Worm (Caenorhabditis elegans) whole organism, L4/young adult: ENCODE data around the gene irld-25.
"Not testable (repeated sequence)": the region's sequence is repeated elsewhere in the genome, so short reads cannot be mapped to it uniquely, and the experiment has no call there.

ENCODE experiments used
- W03F9.2 ChIP-seq: fragments of 150-350 bp; optimal IDR thresholded peaks from 2 replicates; lab custom pipeline; 2014; ENCODE audit warnings: missing biosample characterization, missing genetic modification characterization
- dao-5 ChIP-seq: sonication (generic microtip); optimal IDR thresholded peaks from 2 replicates; lab custom pipeline; 2016; ENCODE audit warnings: missing genotype, missing genetic modification characterization, moderate library complexity, missing compliant biosample characterization
- him-1 ChIP-seq: sonication (generic microtip); optimal IDR thresholded peaks from 2 replicates; lab custom pipeline; 2016; ENCODE audit warnings: missing genotype, missing genetic modification reagents, missing genetic modification characterization, missing compliant biosample characterization

irld-25 gene

DNA sequence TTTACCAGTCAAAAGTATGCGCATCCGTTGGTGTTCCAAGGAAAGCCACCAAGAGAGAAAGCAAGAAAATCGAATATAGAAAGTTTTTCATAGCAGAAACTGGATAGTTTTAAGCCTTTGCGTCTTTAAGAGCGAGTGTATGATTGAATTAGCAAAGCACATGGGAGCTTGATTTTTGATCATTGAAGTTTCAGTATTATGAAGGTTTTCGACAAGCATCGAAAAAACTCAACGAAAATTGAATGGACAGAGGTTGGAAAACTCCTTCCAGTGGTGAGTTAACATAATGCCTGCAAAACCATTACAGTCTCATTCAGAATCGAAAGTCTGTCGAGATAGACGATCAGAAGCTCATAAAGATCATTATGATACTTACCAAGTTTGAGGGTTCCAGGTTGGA, 27.5 kb upstream of the irld-25 start, which contains the start of gene Y75B12B.13:
TSS of gene Y75B12B.13 (minus strand) at position 101 of the 400 bp plus-strand sequence.
- TF ChIP-seq W03F9.2: no peak
- no peak for TF ChIP-seq him-1
- TF ChIP-seq dao-5 (tag; lab: Kevin White, UChicago): no peak

DNA sequence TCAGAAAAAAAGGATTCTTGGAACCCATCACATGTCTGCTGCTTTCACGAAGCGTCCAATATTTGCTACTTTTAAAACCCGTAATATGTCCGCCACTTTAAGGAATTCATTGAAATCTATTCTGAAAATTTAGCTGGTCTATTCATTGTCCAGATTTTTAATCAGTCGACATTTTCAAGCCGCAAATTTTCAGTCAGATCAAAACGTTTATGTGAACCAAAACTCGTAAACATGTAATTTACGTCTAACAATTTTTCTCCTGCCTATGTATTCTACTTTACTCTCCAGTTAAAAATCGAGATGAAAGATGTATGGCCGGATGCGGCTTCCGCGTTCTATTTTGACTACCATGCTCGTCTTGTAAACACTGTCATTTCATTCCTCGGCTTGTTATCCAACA, 23.5 kb upstream of the irld-25 start, which contains the start of gene srw-1:
TSS of gene srw-1 (plus strand) at position 301 of the 400 bp plus-strand sequence.
- TF ChIP-seq dao-5 (tag; lab: Kevin White, UChicago): no peak
- TF ChIP-seq W03F9.2: no peak
- TF ChIP-seq him-1: no peak

DNA sequence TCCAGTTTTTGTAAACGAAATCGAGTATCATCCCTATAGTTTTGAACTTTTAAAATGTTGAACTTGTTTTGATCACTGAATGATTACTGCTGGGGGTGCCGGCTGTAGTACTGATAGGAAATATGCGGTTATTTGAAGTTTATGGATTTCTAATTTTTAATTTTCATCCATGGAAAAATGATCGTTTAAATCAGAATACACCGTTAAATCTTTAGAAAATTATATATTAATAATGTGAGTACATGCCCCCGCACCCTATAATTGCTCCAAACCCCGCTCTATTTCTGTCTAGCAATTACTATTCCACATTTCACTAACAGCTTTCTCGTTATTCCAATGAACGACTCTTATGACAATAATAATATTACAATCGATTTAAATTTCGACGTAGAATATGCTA, 21.7 kb upstream of the irld-25 start, which contains the start of gene Y75B12B.10:
TSS of gene Y75B12B.10 (plus strand) at position 301 of the 400 bp plus-strand sequence.
- TF ChIP-seq W03F9.2: no peak
- TF ChIP-seq him-1: no peak
- TF ChIP-seq dao-5 (tag; lab: Kevin White, UChicago): no peak

DNA sequence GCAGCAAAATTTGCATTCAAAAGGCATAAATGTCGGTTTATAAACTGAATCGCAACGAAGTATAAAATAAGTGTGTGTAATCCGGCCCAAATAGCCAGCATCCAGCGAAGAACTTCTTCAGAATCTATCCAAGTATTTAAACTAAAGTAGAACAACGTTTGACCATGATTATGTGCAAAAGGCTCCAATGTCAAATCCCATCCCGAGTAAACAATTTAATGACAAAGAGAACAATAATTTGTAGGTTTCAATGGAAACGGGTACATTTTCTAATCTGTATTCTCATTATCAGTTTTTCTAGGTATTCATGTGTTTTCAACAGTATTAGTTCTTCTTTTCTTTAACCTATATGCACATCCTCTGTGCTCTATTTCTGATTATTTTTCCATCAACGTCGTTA, 13.7 kb upstream of the irld-25 start, which contains the start of gene C41G6.12:
TSS of gene C41G6.12 (minus strand) at position 101 of the 400 bp plus-strand sequence.
- not testable (repeated sequence) for TF ChIP-seq W03F9.2; dao-5 (tag; lab: Kevin White, UChicago); him-1

DNA sequence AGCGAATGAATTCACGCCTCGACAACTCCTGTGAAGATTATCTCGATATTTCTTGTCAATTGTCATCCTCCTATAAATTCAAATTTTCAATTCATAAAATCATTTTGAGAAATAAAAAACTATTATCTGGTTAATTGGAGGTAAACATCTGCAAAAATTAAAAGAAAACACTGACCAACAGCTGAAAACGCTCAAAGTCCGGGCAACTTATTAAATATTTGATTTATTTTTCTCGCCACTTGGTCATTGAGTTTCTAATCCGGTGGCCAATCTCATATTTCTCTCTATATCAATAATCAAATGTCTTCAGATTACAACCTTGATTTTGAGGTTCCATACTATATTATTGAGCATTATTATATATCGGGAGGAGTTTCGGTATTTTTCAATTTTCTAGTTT, 9.6 kb upstream of the irld-25 start, which contains the start of gene sri-24:
TSS of gene sri-24 (plus strand) at position 301 of the 400 bp plus-strand sequence.
- not testable (repeated sequence) for TF ChIP-seq him-1; W03F9.2; dao-5 (tag; lab: Kevin White, UChicago)

DNA sequence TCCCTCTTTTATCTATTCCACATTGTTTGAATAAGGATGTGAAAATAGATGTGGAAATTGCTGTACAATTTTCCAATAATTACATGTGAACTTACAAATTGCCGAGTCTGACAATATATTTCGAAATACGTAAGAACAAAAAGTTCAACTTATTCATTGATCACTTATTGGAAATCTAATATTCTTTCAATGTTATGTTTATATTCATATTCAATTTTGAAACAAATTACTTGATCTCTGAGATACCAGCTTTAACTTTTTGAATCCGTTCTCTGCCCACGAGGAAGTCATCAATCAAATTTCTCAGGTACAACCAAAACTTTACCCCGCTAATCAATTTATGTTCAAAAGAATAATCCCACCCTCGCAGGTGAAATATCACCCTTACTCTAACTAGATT, 6.3 kb upstream of the irld-25 start, which contains the start of gene sri-26:
TSS of gene sri-26 (plus strand) at position 301 of the 400 bp plus-strand sequence.
- not testable (repeated sequence) for TF ChIP-seq dao-5 (tag; lab: Kevin White, UChicago); W03F9.2; him-1

DNA sequence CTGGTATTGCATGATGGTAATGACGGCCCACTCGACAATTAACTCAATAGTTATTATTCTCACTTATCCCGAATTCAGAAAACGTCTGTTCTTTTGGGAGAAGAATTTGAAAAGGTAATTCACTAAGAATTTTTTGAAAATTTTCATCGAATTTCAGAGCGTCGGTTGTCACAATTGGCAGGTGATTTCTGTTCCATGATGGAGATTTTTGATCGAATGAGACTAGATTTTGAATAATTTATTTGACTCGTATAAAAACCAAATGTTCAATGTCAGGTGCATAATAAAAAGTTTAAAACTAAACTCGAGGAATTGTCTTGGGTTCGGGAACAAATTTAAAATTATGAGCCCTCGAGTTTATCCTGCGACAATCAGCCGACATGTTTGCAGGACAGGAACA, 4.7 kb upstream of the irld-25 start, which contains the start of gene sri-25:
TSS of gene sri-25 (plus strand) at position 301 of the 400 bp plus-strand sequence.
- TF ChIP-seq W03F9.2 (no peak), dao-5 (tag; lab: Kevin White, UChicago) (no peak), him-1 (no peak)

DNA sequence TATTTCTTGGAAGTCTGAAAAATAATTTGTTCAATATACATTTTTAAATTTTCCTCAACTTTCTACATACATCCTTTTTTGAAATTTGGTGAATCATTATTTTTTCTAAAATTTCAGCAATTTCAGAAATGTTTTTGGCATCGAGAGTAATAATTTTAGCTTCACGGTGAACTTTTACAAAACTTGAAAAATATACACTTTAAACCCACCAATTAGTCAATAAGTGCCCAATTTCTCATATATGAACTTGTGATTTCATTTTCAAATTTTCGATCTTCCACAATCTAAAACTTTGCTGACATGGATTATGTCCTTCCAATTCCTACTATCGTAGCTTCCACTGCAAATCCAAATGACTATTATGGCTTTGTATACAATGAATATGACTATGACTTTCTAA, 2.2 kb downstream of the irld-25 start, which contains the start of gene srw-24:
TSS of gene srw-24 (plus strand) at position 301 of the 400 bp plus-strand sequence.
- no peak for TF ChIP-seq W03F9.2
- TF ChIP-seq him-1: no peak
- no peak for TF ChIP-seq dao-5 (tag; lab: Kevin White, UChicago)

DNA sequence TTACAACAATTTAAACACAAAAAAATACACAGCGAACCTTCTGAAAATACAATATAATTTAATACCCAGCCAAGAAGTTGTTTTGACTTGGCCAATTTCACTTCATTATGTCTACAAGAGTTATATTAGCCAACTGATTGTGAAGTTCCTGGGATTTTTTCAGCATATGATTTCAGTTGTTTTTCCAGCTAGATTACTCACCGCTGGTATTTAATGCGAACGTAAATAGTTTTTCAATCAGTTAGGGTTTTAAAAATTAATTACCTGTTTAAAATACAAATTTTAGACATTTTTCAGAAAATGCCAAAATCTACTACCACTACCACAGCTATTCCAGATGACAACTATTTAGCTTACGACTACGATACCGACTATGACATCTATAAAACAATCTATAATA, 4.2 kb downstream of the irld-25 start, which contains the start of gene srw-14:
TSS of gene srw-14 (plus strand) at position 301 of the 400 bp plus-strand sequence.
- no peak for TF ChIP-seq W03F9.2
- no peak for TF ChIP-seq him-1
- TF ChIP-seq dao-5 (tag; lab: Kevin White, UChicago): no peak

DNA sequence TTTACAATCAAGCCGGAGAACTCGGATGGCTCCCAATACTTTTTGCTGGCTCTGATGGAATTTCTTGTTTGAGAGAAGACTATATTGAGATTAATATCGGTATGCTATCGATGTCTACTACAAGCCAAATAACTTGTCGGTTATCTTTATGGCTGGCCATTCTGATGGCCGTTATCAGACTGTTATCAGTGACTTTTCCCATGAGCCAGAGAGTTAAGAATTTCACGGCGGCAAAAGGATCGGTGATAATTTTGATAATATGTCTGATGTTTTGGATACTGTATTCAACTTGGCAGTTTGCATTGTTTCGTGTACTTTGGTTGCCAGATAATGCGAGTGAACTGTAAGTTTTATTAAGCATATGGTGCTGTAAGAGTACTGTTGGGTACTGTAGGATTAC, 4.8 kb downstream of the irld-25 start:
- TF ChIP-seq him-1: no peak
- no peak for TF ChIP-seq W03F9.2
- no peak for TF ChIP-seq dao-5 (tag; lab: Kevin White, UChicago)

DNA sequence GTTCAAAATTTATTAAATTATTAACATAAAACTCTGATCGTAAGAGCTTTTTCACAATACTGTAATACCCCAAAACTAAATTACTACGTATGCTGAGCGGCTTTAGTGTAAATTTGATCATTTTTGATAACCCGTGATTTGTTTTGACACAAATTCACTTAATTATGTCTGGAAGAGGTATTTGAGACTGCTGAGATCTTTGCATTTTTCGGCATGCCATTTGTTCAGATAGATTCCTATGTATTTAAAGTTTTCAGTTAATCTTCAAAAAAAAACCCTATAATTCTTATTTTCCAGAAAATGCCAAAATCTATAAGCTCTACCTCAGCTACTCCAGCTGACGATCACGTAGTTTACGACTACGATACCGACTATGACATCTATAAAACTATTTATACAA, 8.8 kb downstream of the irld-25 start, which contains the start of gene srw-15:
TSS of gene srw-15 (plus strand) at position 301 of the 400 bp plus-strand sequence.
- TF ChIP-seq dao-5 (tag; lab: Kevin White, UChicago): no peak
- TF ChIP-seq W03F9.2: no peak
- TF ChIP-seq him-1: no peak

DNA sequence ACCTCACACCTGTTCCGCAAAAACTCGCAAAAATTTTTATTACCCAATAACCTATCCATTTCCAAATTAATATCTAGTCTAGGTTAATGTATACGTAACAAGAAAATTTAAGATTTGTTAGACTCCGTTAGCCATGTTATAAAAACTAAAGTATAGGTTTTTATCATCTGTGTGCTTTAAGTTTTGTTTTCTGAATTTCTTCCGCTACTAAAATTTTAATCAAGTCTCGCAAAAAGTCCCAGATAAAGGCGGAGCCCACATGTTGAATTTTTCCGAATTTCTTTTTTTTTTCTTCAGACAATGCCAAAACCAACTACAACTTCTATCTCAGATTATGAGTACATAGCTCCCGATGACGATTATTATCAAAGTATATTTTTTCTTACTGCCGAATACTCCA, 10.8 kb downstream of the irld-25 start, which contains the start of gene srw-13:
TSS of gene srw-13 (plus strand) at position 301 of the 400 bp plus-strand sequence.
- no peak for TF ChIP-seq W03F9.2
- TF ChIP-seq dao-5 (tag; lab: Kevin White, UChicago): no peak
- no peak for TF ChIP-seq him-1

DNA sequence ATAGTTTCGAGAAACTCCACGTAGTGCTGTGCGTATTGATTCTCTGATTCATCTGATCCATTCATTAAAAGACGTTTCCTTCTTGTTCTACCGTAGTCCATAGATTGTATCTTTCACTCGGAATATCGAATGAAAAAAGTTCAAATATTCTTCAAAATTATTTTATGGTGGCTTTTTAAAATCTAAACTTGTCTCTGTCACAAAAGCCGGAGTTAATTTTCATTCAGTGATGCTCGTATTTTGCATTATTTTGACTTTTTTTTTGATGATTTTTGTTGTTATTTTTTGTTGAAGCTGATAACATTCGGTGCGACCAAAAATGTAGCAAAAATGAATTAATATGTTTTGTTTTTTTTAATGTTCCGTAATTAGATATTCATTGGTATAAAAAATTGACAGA, 14.2 kb downstream of the irld-25 start, which contains the start of gene nhr-164:
TSS of gene nhr-164 (minus strand) at position 101 of the 400 bp plus-strand sequence.
- no peak for TF ChIP-seq W03F9.2
- no peak for TF ChIP-seq him-1
- TF ChIP-seq dao-5 (tag; lab: Kevin White, UChicago): no peak

DNA sequence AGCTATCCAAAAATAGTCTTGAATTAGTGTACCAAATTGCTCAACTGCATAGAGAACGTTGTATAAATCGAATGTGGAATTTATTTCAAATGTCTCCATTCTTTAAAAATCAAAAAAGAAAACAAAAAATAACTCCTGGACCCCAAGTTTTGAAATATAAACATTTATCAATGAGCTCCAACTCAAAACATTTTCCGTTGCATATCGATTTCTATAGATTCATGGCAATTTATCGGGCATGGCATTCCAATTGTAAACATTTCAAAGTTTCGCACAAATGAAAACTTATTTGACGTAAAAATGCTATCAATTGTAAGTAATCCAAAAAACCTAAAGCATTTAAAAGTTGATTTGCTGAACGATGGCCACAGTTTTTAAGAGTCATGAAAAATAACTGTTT, 17.1 kb downstream of the irld-25 start, which contains the start of gene srw-12:
TSS of gene srw-12 (minus strand) at position 101 of the 400 bp plus-strand sequence.
- TF ChIP-seq W03F9.2 (no peak), dao-5 (tag; lab: Kevin White, UChicago) (no peak), him-1 (no peak)

DNA sequence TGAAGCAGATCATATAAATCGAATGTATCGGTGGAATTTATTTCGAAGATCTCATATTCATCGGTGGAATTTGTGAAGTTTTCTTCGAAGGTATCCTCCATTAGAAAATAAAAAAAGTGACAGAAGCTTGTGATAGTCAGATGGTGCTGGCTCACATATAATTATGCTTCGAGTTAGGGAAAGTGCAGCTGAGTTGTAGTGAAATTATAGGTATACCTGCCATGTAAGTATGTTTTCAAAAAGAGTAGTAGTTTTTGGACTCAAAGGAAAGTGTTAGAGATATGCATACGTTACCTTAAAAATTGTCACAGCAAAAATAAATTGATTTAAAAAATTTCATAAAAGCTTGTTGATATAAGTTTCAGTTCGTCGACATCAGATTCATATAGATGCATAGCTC, 18.8 kb downstream of the irld-25 start, which contains the start of gene srw-11:
TSS of gene srw-11 (minus strand) at position 101 of the 400 bp plus-strand sequence.
- TF ChIP-seq W03F9.2 (no peak), dao-5 (tag; lab: Kevin White, UChicago) (no peak), him-1 (no peak)
